Fruit fly (Drosophila melanogaster) whole organism, embryonic: ENCODE data around the gene SelG.

Source experiments
- Blimp-1 ChIP-seq: fragments of 200-800 bp; sonication (Bioruptor generic); optimal IDR thresholded peaks from 3 replicates; lab custom pipeline; 2018; ENCODE audit warnings: missing biosample characterization, missing genetic modification characterization, mild to moderate bottlenecking, moderate library complexity, missing genetic modification reagents
- CG10654 ChIP-seq: fragments of 200-800 bp; sonication (Bioruptor generic); optimal IDR thresholded peaks from 2 replicates; lab custom pipeline; 2016; ENCODE audit warnings: missing biosample characterization, missing genetic modification characterization
- CG11696 ChIP-seq: fragments of 200-800 bp; sonication (Bioruptor generic); IDR thresholded peaks from 2 replicates; pipeline ENCODE4 v1.3.6; 2022; ENCODE audit warnings: missing biosample characterization, missing genetic modification characterization
- CG13123 ChIP-seq: fragments of 200-800 bp; sonication (Bioruptor generic); optimal IDR thresholded peaks from 2 replicates; lab custom pipeline; 2016; ENCODE audit warnings: missing biosample characterization, missing genetic modification characterization
- CG14014 ChIP-seq: fragments of 200-800 bp; sonication (Bioruptor generic); IDR thresholded peaks from 2 replicates; pipeline ENCODE4 v1.3.6; 2022; ENCODE audit warnings: missing biosample characterization, missing genetic modification characterization
- CG14050 ChIP-seq: fragments of 200-800 bp; sonication (Bioruptor generic); IDR thresholded peaks from 3 replicates; pipeline ENCODE4 v1.3.6; 2022; ENCODE audit warnings: missing biosample characterization, missing genetic modification characterization
- CG14441 ChIP-seq: fragments of 200-800 bp; sonication (Bioruptor generic); IDR thresholded peaks from 2 replicates; pipeline ENCODE4 v1.3.6; 2022; ENCODE audit warnings: missing biosample characterization, missing genetic modification characterization
- CG17186 ChIP-seq: fragments of 200-800 bp; sonication (Bioruptor generic); optimal IDR thresholded peaks from 3 replicates; lab custom pipeline; 2017; ENCODE audit warnings: missing biosample characterization, missing genetic modification reagents, missing genetic modification characterization
- CG17802 ChIP-seq: fragments of 200-800 bp; sonication (Bioruptor generic); optimal IDR thresholded peaks from 2 replicates; lab custom pipeline; 2018; ENCODE audit warnings: missing biosample characterization, mild to moderate bottlenecking, missing genetic modification characterization, moderate library complexity
- CG18764 ChIP-seq: fragments of 200-800 bp; sonication (Bioruptor generic); optimal IDR thresholded peaks from 3 replicates; lab custom pipeline; 2016; ENCODE audit warnings: missing biosample characterization, missing genetic modification characterization
- CG30431 ChIP-seq: fragments of 200-800 bp; sonication (Bioruptor generic); optimal IDR thresholded peaks from 2 replicates; lab custom pipeline; 2017; ENCODE audit warnings: missing biosample characterization, missing genetic modification characterization
- CG31388 ChIP-seq: fragments of 200-800 bp; sonication (Bioruptor generic); optimal IDR thresholded peaks from 2 replicates; lab custom pipeline; 2016; ENCODE audit warnings: missing biosample characterization, missing genetic modification characterization
- CG32772 ChIP-seq: fragments of 200-800 bp; sonication (Bioruptor generic); IDR thresholded peaks from 2 replicates; pipeline ENCODE4 v1.3.6; 2022; ENCODE audit warnings: missing biosample characterization, missing genetic modification characterization
- CG34422 ChIP-seq: fragments of 200-800 bp; sonication (Bioruptor generic); IDR thresholded peaks from 3 replicates; pipeline ENCODE4 v1.3.6; 2022; ENCODE audit warnings: missing biosample characterization, missing genetic modification characterization
- CG4617 ChIP-seq: fragments of 200-800 bp; sonication (Bioruptor generic); optimal IDR thresholded peaks from 3 replicates; lab custom pipeline; 2016; ENCODE audit warnings: missing biosample characterization, missing genetic modification characterization, borderline replicate concordance
- CG6654 ChIP-seq: fragments of 200-800 bp; sonication (Bioruptor generic); optimal IDR thresholded peaks from 2 replicates; lab custom pipeline; 2017; ENCODE audit warnings: missing biosample characterization, mild to moderate bottlenecking, missing genetic modification characterization
- CG6689 ChIP-seq: fragments of 200-800 bp; sonication (Bioruptor generic); IDR thresholded peaks from 2 replicates; pipeline ENCODE4 v1.3.6; 2022; ENCODE audit warnings: missing biosample characterization, missing genetic modification characterization
- CG7357 ChIP-seq: fragments of 200-800 bp; sonication (Bioruptor generic); IDR thresholded peaks from 3 replicates; pipeline ENCODE4 v1.3.6; 2022; ENCODE audit warnings: missing biosample characterization, missing genetic modification characterization
- CG8089 ChIP-seq: fragments of 200-800 bp; sonication (Bioruptor generic); optimal IDR thresholded peaks from 3 replicates; lab custom pipeline; 2016; ENCODE audit warnings: missing biosample characterization, missing genetic modification characterization
- CG9215 ChIP-seq: fragments of 200-800 bp; sonication (Bioruptor generic); IDR thresholded peaks from 2 replicates; pipeline ENCODE4 v1.3.6; 2022; ENCODE audit warnings: missing biosample characterization, missing genetic modification characterization
- CoRest ChIP-seq: fragments of 200-800 bp; sonication (Bioruptor generic); optimal IDR thresholded peaks from 3 replicates; lab custom pipeline; 2018; ENCODE audit warnings: missing biosample characterization, mild to moderate bottlenecking, missing genetic modification characterization, moderate library complexity
- CrebB ChIP-seq: fragments of 200-800 bp; sonication (Bioruptor generic); optimal IDR thresholded peaks from 3 replicates; lab custom pipeline; 2018; ENCODE audit warnings: missing biosample characterization, mild to moderate bottlenecking, missing genetic modification characterization
- D19A ChIP-seq: fragments of 200-800 bp; optimal IDR thresholded peaks from 3 replicates; lab custom pipeline; 2019; ENCODE audit warnings: missing biosample characterization, mild to moderate bottlenecking, missing genetic modification characterization, moderate library complexity
- Dll ChIP-seq: fragments of 200-800 bp; sonication (Bioruptor generic); IDR thresholded peaks from 4 replicates; pipeline ENCODE4 v1.3.6; 2022; ENCODE audit warnings: missing biosample characterization, missing genetic modification characterization; ENCODE audit not compliant: partially characterized antibody
- Drgx ChIP-seq: fragments of 200-800 bp; sonication (Bioruptor generic); IDR thresholded peaks from 2 replicates; pipeline ENCODE4 v1.3.6; 2022; ENCODE audit warnings: missing biosample characterization, missing genetic modification characterization
- Ets65A ChIP-seq: fragments of 200-800 bp; sonication (Bioruptor generic); peaks from one replicate; lab custom pipeline; 2016; ENCODE audit warnings: missing biosample characterization, missing genetic modification characterization
- Ets97D ChIP-seq: fragments of 200-800 bp; sonication (Bioruptor generic); optimal IDR thresholded peaks from 3 replicates; lab custom pipeline; 2016; ENCODE audit warnings: missing biosample characterization, missing genetic modification characterization
- NC2β ChIP-seq: fragments of 200-800 bp; sonication (Bioruptor generic); optimal IDR thresholded peaks from 2 replicates; lab custom pipeline; 2016; ENCODE audit warnings: missing biosample characterization, missing genetic modification characterization
- Nf-YC ChIP-seq: fragments of 200-800 bp; optimal IDR thresholded peaks from 3 replicates; lab custom pipeline; 2019; ENCODE audit warnings: missing biosample characterization, mild to moderate bottlenecking, missing genetic modification characterization, moderate library complexity
- NfI ChIP-seq: fragments of 200-800 bp; sonication (Bioruptor generic); optimal IDR thresholded peaks from 3 replicates; lab custom pipeline; 2018; ENCODE audit warnings: missing biosample characterization, mild to moderate bottlenecking, missing genetic modification characterization, moderate library complexity
- Poxn ChIP-seq: fragments of 200-800 bp; sonication (Bioruptor generic); IDR thresholded peaks from 2 replicates; pipeline ENCODE4 v1.3.6; 2022; ENCODE audit warnings: missing biosample characterization, missing genetic modification characterization
- cwo ChIP-seq: fragments of 200-800 bp; sonication (Bioruptor generic); optimal IDR thresholded peaks from 3 replicates; lab custom pipeline; 2017; ENCODE audit warnings: missing biosample characterization, missing genetic modification characterization, mild to moderate bottlenecking, moderate library complexity, missing genetic modification reagents
- gro ChIP-seq: fragments of 200-800 bp; sonication (Bioruptor generic); optimal IDR thresholded peaks from 2 replicates; lab custom pipeline; 2016; ENCODE audit warnings: missing biosample characterization, missing genetic modification characterization
- ind ChIP-seq: fragments of 200-800 bp; sonication (Bioruptor generic); optimal IDR thresholded peaks from 3 replicates; lab custom pipeline; 2016; ENCODE audit warnings: missing biosample characterization, missing genetic modification characterization
- insv ChIP-seq, 2 experiments: fragments of 200-800 bp; sonication (Bioruptor generic); optimal IDR thresholded peaks; 3 replicates each; lab custom pipeline; 2016 to 2018; ENCODE audit warnings: missing biosample characterization in 2 of 2, missing genetic modification characterization in 2 of 2
- jing ChIP-seq: fragments of 200-800 bp; sonication (Bioruptor generic); optimal IDR thresholded peaks from 2 replicates; lab custom pipeline; 2018; ENCODE audit warnings: missing biosample characterization, mild to moderate bottlenecking, missing genetic modification characterization
- onecut ChIP-seq: fragments of 200-800 bp; sonication (Bioruptor generic); IDR thresholded peaks from 2 replicates; pipeline ENCODE4 v1.3.6; 2022; ENCODE audit warnings: missing biosample characterization, missing genetic modification characterization
- pan ChIP-seq, 4 experiments: fragments of >200 bp in 3 of 4; fragments of 200-800 bp in 1 of 4; sonication (Bioruptor generic) in 1 of 4; optimal IDR thresholded peaks in 3 of 4; IDR thresholded peaks in 1 of 4; 2 replicates each; pipeline versions ENCODE4 v1.3.6 to Lab custom; 2017 to 2022; ENCODE audit warnings: missing biosample characterization in 2 of 4, missing genetic modification characterization in 2 of 4, mixed read lengths in 1 of 4
- pum ChIP-seq: fragments of 200-800 bp; sonication (Bioruptor generic); optimal IDR thresholded peaks from 2 replicates; lab custom pipeline; 2016; ENCODE audit warnings: missing biosample characterization, missing genetic modification characterization
- pzg ChIP-seq: fragments of 200-800 bp; sonication (Bioruptor generic); optimal IDR thresholded peaks from 3 replicates; lab custom pipeline; 2018; ENCODE audit warnings: missing biosample characterization, mild to moderate bottlenecking, missing genetic modification characterization, moderate library complexity
- ranshi ChIP-seq: fragments of 200-800 bp; sonication (Bioruptor generic); IDR thresholded peaks from 2 replicates; pipeline ENCODE4 v1.3.6; 2022; ENCODE audit warnings: missing biosample characterization, missing genetic modification characterization
- schlank ChIP-seq: fragments of 200-800 bp; sonication (Bioruptor generic); optimal IDR thresholded peaks from 2 replicates; lab custom pipeline; 2018; ENCODE audit warnings: missing biosample characterization, mild to moderate bottlenecking, missing genetic modification characterization
- stc ChIP-seq: fragments of 200-800 bp; sonication (Bioruptor generic); IDR thresholded peaks from 2 replicates; pipeline ENCODE4 v1.3.6; 2022; ENCODE audit warnings: missing biosample characterization, missing genetic modification characterization
- stwl ChIP-seq: fragments of 200-800 bp; sonication (Bioruptor generic); optimal IDR thresholded peaks from 3 replicates; lab custom pipeline; 2018; ENCODE audit warnings: missing biosample characterization, mild to moderate bottlenecking, missing genetic modification characterization, moderate library complexity
- unpg ChIP-seq: fragments of 200-800 bp; sonication (Bioruptor generic); optimal IDR thresholded peaks from 3 replicates; lab custom pipeline; 2018; ENCODE audit warnings: missing biosample characterization, mild to moderate bottlenecking, missing genetic modification characterization, moderate library complexity
- wor ChIP-seq: fragments of 200-800 bp; sonication (Bioruptor generic); IDR thresholded peaks from 2 replicates; pipeline ENCODE4 v1.3.6; 2022; ENCODE audit warnings: missing biosample characterization, missing genetic modification characterization
- yki ChIP-seq: fragments of >200 bp; optimal IDR thresholded peaks from 3 replicates; lab custom pipeline; 2018

The SelG gene

dm6 chrX:11923698-11924097, 36.6 kb downstream of the SelG start:
- TF ChIP-seq Ets65A (GFP tag; lab: Kevin White, UChicago), result peak; percentile 51
- TF ChIP-seq CG6654 (GFP tag; lab: Kevin White, UChicago), result no peak

DNA sequence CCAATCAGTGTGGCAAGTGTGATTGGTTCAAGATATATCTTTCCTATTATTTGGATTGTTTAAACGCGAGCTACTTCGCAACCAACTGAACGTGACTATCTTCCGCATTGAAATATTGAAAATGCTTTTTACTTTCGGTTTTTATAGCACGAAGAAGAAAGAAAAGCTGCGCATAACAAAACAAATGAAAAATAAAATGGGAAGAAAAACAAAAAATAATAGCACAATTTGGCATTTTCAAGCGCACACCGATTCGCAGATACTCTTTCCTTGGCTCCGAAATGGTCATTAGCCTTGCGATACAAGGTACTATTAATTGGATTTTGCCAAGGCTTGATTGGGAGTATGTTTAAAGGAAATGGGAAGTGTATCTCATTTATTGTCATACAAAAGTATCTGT, 37.5 kb downstream of the SelG start, which contains the start of gene Sclp:
Gene Sclp, minus strand, starts transcription at position 101 of the 400 bp plus-strand sequence.
- TF ChIP-seq NC2β (GFP tag; lab: Kevin White, UChicago), result no peak
- TF ChIP-seq yki (lab: Kevin White, UChicago), result no peak
- peak; percentile 75 for TF ChIP-seq D19A (tag; lab: Kevin White, UChicago)
- TF ChIP-seq, all 482 proteins: peak for 1

dm6 chrX:11925213-11925612, 38.1 kb downstream of the SelG start:
- TF ChIP-seq CG14014 (peak; percentile 78), Poxn (GFP tag; lab: Robert Waterston, UW) (0 out of 2 replicates have a peak, but pooled peaks have one; percentile 37), schlank (peak; percentile 11), CG4617 (no peak), pum (GFP tag; lab: Kevin White, UChicago) (no peak), wor (GFP tag; lab: Robert Waterston, UW) (no peak), CG17186 (GFP tag; lab: Kevin White, UChicago) (no peak), CG7357 (GFP tag; lab: Robert Waterston, UW) (no peak), jing (no peak), unpg (GFP tag; lab: Kevin White, UChicago) (no peak), CG31388 (GFP tag; lab: Kevin White, UChicago) (peak; percentile 20), CG32772 (GFP tag; lab: Robert Waterston, UW) (peak; percentile 46; the same call in 1 of the 2 replicates), gro (GFP tag; lab: Kevin White, UChicago) (peak; percentile 8), stwl (tag; lab: Kevin White, UChicago) (no peak), pan (optimal IDR thresholded peaks at IDR 0.05; lab: Kevin White, UChicago) (no peak), pan (GFP tag; optimal IDR thresholded peaks at IDR 0.05 in 1 of 2, IDR thresholded peaks at IDR 0.05 in 1 of 2) (peak in 1 of 2 experiments; percentile 82), Dll (GFP tag; lab: Robert Waterston, UW) (no peak), Ets97D (GFP tag; lab: Kevin White, UChicago) (no peak), CG17802 (no peak), CG13123 (GFP tag; lab: Kevin White, UChicago) (no peak), CoRest (peak; percentile 41), pzg (GFP tag; lab: Kevin White, UChicago) (no peak), insv (GFP tag; optimal IDR thresholded peaks at IDR 0.05; lab: Kevin White, UChicago) (no peak), ind (peak; percentile 43), CG34422 (peak; percentile 65; the same call in 2 of the 3 replicates), CrebB (tag; lab: Kevin White, UChicago) (peak; percentile 18), CG14050 (GFP tag; lab: Robert Waterston, UW) (peak; percentile 36; the same call in 2 of the 3 replicates), CG6689 (GFP tag; lab: Robert Waterston, UW) (peak; percentile 76), ranshi (GFP tag; lab: Robert Waterston, UW) (peak; percentile 63), NfI (peak; percentile 38), CG9215 (GFP tag; lab: Robert Waterston, UW) (peak; percentile 45; the same call in 1 of the 2 replicates), cwo (GFP tag; lab: Kevin White, UChicago) (peak; percentile 26), CG18764 (GFP tag; lab: Kevin White, UChicago) (peak; percentile 4), Blimp-1 (GFP tag; lab: Kevin White, UChicago) (peak; percentile 41), stc (GFP tag; lab: Robert Waterston, UW) (peak; percentile 74), onecut (GFP tag; lab: Robert Waterston, UW) (peak; percentile 42; the same call in 1 of the 2 replicates), CG14441 (GFP tag; lab: Robert Waterston, UW) (peak; percentile 69), Nf-YC (tag; lab: Kevin White, UChicago) (no peak), Ets65A (GFP tag; lab: Kevin White, UChicago) (peak; percentile 22), CG11696 (GFP tag; lab: Robert Waterston, UW) (peak; percentile 64; the same call in 1 of the 2 replicates), Drgx (GFP tag; lab: Robert Waterston, UW) (peak; percentile 79), CG30431 (GFP tag; lab: Kevin White, UChicago) (no peak), CG10654 (GFP tag; lab: Kevin White, UChicago) (no peak), CG8089 (no peak)
